Fruit fly (Drosophila melanogaster) whole organism, wandering third instar larva: Measurements from ENCODE around the gene Jon25Bii.

Source experiments
- Abd-B ChIP-seq: fragments of >200 bp; optimal IDR thresholded peaks from 2 replicates; lab custom pipeline; 2017; ENCODE audit warnings: missing biosample characterization, missing genetic modification characterization
- CG32264 ChIP-seq: fragments of 200-800 bp; sonication (Bioruptor generic); optimal IDR thresholded peaks from 2 replicates; lab custom pipeline; 2016; ENCODE audit warnings: missing biosample characterization, missing genetic modification characterization
- CG9705 ChIP-seq: fragments of 200-800 bp; sonication (Bioruptor generic); optimal IDR thresholded peaks from 2 replicates; lab custom pipeline; 2018; ENCODE audit warnings: missing biosample characterization, mild to moderate bottlenecking, missing genetic modification characterization
- CrebA ChIP-seq: fragments of 200-800 bp; sonication (Bioruptor generic); optimal IDR thresholded peaks from 2 replicates; lab custom pipeline; 2016; ENCODE audit warnings: missing biosample characterization, mild to moderate bottlenecking, missing genetic modification characterization, borderline replicate concordance
- Dfd ChIP-seq: fragments of >200 bp; optimal IDR thresholded peaks from 2 replicates; lab custom pipeline; 2017; ENCODE audit warnings: missing biosample characterization, missing genetic modification characterization
- Dif ChIP-seq: fragments of 200-275, 200-300 bp; sonication (Bioruptor generic); optimal IDR thresholded peaks from 2 replicates; lab custom pipeline; 2018; ENCODE audit warnings: missing biosample characterization, missing genetic modification characterization; ENCODE audit not compliant: partially characterized antibody
- GATAd ChIP-seq: sonication (Bioruptor generic); optimal IDR thresholded peaks from 2 replicates; lab custom pipeline; 2016; ENCODE audit warnings: missing biosample characterization, missing genetic modification characterization
- HLH106 ChIP-seq: fragments of 200-800 bp; optimal IDR thresholded peaks from 3 replicates; lab custom pipeline; 2019; ENCODE audit warnings: missing biosample characterization, mild to moderate bottlenecking, missing genetic modification characterization, moderate library complexity
- Hnf4 ChIP-seq: fragments of 200-800 bp; sonication (Bioruptor generic); optimal IDR thresholded peaks from 2 replicates; lab custom pipeline; 2016; ENCODE audit warnings: missing biosample characterization, mild to moderate bottlenecking, missing genetic modification characterization
- Hr78 ChIP-seq: fragments of >200 bp; optimal IDR thresholded peaks from 2 replicates; lab custom pipeline; 2017; ENCODE audit warnings: missing biosample characterization, missing genetic modification characterization
- Hr83 ChIP-seq: fragments of 200-300 bp; sonication (Bioruptor generic); optimal IDR thresholded peaks from 2 replicates; lab custom pipeline; 2016; ENCODE audit warnings: missing biosample characterization, mild to moderate bottlenecking, missing genetic modification characterization, moderate library complexity; ENCODE audit not compliant: poor library complexity, severe bottlenecking
- Jra ChIP-seq: sonication (Bioruptor generic); optimal IDR thresholded peaks from 2 replicates; lab custom pipeline; 2016; ENCODE audit warnings: missing biosample characterization, missing genetic modification characterization
- Mio ChIP-seq: sonication (Bioruptor generic); optimal IDR thresholded peaks from 2 replicates; lab custom pipeline; 2016; ENCODE audit warnings: missing biosample characterization, missing genetic modification characterization
- Myc ChIP-seq: fragments of >200 bp; optimal IDR thresholded peaks from 2 replicates; lab custom pipeline; 2017
- N ChIP-seq: fragments of >200 bp; optimal IDR thresholded peaks from 2 replicates; lab custom pipeline; 2018; ENCODE audit warnings: missing biosample characterization, missing external identifiers, missing genetic modification characterization
- OdsH ChIP-seq: fragments of 200-800 bp; sonication (Bioruptor generic); optimal IDR thresholded peaks from 2 replicates; lab custom pipeline; 2016; ENCODE audit warnings: missing biosample characterization, mild to moderate bottlenecking, missing genetic modification characterization
- Rel ChIP-seq, 2 experiments: fragments of 200-800 bp; sonication (Bioruptor generic) in 1 of 2; optimal IDR thresholded peaks; 2 replicates in 1 of 2; 3 replicates in 1 of 2; lab custom pipeline; 2016 to 2019; ENCODE audit warnings: mild to moderate bottlenecking in 2 of 2, missing biosample characterization in 2 of 2, missing genetic modification characterization in 2 of 2, moderate library complexity in 1 of 2
- Sp1 ChIP-seq: fragments of 200-800 bp; sonication (Bioruptor generic); optimal IDR thresholded peaks from 3 replicates; lab custom pipeline; 2019; ENCODE audit warnings: missing biosample characterization, mild to moderate bottlenecking, missing genetic modification characterization, moderate library complexity
- Vsx2 ChIP-seq: fragments of 200-300, 225-300 bp; sonication (Bioruptor generic); optimal IDR thresholded peaks from 2 replicates; lab custom pipeline; 2018; ENCODE audit warnings: missing biosample characterization, missing genetic modification characterization; ENCODE audit not compliant: partially characterized antibody
- br ChIP-seq: fragments of 200-800 bp; sonication (Bioruptor generic); optimal IDR thresholded peaks from 2 replicates; lab custom pipeline; 2016; ENCODE audit warnings: missing biosample characterization, missing genetic modification characterization
- dl ChIP-seq, 2 experiments: fragments of 175-275, 200-275 bp in 1 of 2; fragments of 200-275 bp in 1 of 2; sonication (Bioruptor generic); optimal IDR thresholded peaks; lab custom pipeline; 2018; ENCODE audit warnings: mild to moderate bottlenecking in 2 of 2, missing biosample characterization in 2 of 2, missing genetic modification characterization in 2 of 2, moderate library complexity in 2 of 2; ENCODE audit not compliant: partially characterized antibody in 2 of 2, insufficient read depth in 1 of 2
- dmrt93B ChIP-seq: fragments of 200-800 bp; sonication (Bioruptor generic); optimal IDR thresholded peaks from 2 replicates; lab custom pipeline; 2018; ENCODE audit warnings: missing biosample characterization, mild to moderate bottlenecking, missing genetic modification characterization
- dsf ChIP-seq: sonication (Bioruptor generic); optimal IDR thresholded peaks from 2 replicates; lab custom pipeline; 2016; ENCODE audit warnings: missing biosample characterization, missing genetic modification characterization, borderline replicate concordance
- ey ChIP-seq: fragments of 200-800 bp; sonication (Bioruptor generic); optimal IDR thresholded peaks from 2 replicates; lab custom pipeline; 2016; ENCODE audit warnings: missing biosample characterization, missing genetic modification characterization
- fru ChIP-seq: fragments of 200-800 bp; sonication (Bioruptor generic); optimal IDR thresholded peaks from 3 replicates; lab custom pipeline; 2016; ENCODE audit warnings: missing biosample characterization, mild to moderate bottlenecking, missing genetic modification characterization
- h ChIP-seq: fragments of 200-800 bp; sonication (Bioruptor generic); optimal IDR thresholded peaks from 3 replicates; lab custom pipeline; 2016; ENCODE audit warnings: missing biosample characterization, mild to moderate bottlenecking, missing genetic modification characterization
- jim ChIP-seq: fragments of 175-275, 200-325 bp; sonication (Bioruptor generic); optimal IDR thresholded peaks from 2 replicates; lab custom pipeline; 2016; ENCODE audit warnings: missing biosample characterization, mild to moderate bottlenecking, missing genetic modification characterization
- lola ChIP-seq: fragments of >200 bp; optimal IDR thresholded peaks from 2 replicates; lab custom pipeline; 2017; ENCODE audit warnings: missing biosample characterization, missing genetic modification characterization
- pan ChIP-seq: fragments of >200 bp; optimal IDR thresholded peaks from 2 replicates; lab custom pipeline; 2017
- psq ChIP-seq: fragments of 200-800 bp; sonication (Bioruptor generic); optimal IDR thresholded peaks from 3 replicates; lab custom pipeline; 2017; ENCODE audit warnings: missing biosample characterization, mild to moderate bottlenecking, missing genetic modification characterization, moderate library complexity
- rgr ChIP-seq: fragments of 200-800 bp; sonication (Bioruptor generic); optimal IDR thresholded peaks from 3 replicates; lab custom pipeline; 2016; ENCODE audit warnings: missing biosample characterization, mild to moderate bottlenecking, missing genetic modification characterization
- sage ChIP-seq: fragments of 200-800 bp; sonication (Bioruptor generic); optimal IDR thresholded peaks from 2 replicates; lab custom pipeline; 2016; ENCODE audit warnings: missing biosample characterization, mild to moderate bottlenecking, missing genetic modification characterization
- sv ChIP-seq: fragments of 200-800 bp; sonication (Bioruptor generic); optimal IDR thresholded peaks from 3 replicates; lab custom pipeline; 2016; ENCODE audit warnings: missing biosample characterization, missing genetic modification characterization
- tai ChIP-seq: sonication (Bioruptor generic); optimal IDR thresholded peaks from 2 replicates; lab custom pipeline; 2016; ENCODE audit warnings: missing biosample characterization, missing genetic modification characterization
- usp ChIP-seq: fragments of >200 bp; optimal IDR thresholded peaks from 2 replicates; lab custom pipeline; 2017; ENCODE audit warnings: missing biosample characterization, missing genetic modification characterization
- woc ChIP-seq: sonication (Bioruptor generic); optimal IDR thresholded peaks from 2 replicates; lab custom pipeline; 2016; ENCODE audit warnings: missing biosample characterization, mild to moderate bottlenecking, missing genetic modification characterization

The Jon25Bii gene

DNA sequence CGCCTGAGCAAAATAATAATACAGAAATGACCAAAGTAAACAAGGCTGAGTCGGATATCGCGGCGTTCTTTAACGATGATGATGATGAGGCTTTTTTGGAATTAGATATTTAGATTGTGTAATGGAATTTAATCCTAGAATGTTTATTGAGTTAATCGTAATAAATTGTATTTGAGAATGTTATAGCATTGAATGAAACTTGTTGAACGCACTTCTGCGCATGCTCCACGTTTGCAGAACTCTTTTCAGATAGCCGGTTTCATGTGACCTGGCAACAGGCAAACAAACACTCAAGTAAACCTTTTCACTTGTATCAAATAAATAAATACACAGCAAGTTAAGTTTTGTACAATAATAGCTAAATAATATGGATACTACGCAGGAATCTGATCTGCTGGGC lies 5.2 kb upstream of the Jon25Bii start, which contains the start of gene CG34124:
TSS of gene CG34124 (plus strand) at position 301 of the 400 bp plus-strand sequence.
- TF ChIP-seq pan (lab: Kevin White, UChicago) (no peak), Mio (GFP tag; lab: Kevin White, UChicago) (no peak), ey (GFP tag; lab: Kevin White, UChicago) (no peak), sage (GFP tag; lab: Kevin White, UChicago) (no peak), Jra (no peak), fru (GFP tag; lab: Kevin White, UChicago) (no peak), Myc (lab: Kevin White, UChicago) (no peak), Rel (GFP tag; optimal IDR thresholded peaks at IDR 0.05; lab: Kevin White, UChicago) (no peak), Rel (tag; optimal IDR thresholded peaks at IDR 0.05; lab: Kevin White, UChicago) (no peak), Vsx2 (GFP tag; lab: Kevin White, UChicago) (no peak), jim (GFP tag; lab: Kevin White, UChicago) (no peak), h (no peak), CG32264 (GFP tag; lab: Kevin White, UChicago) (no peak), GATAd (no peak), Sp1 (GFP tag; lab: Kevin White, UChicago) (no peak), sv (GFP tag; lab: Kevin White, UChicago) (no peak), Hnf4 (GFP tag; lab: Kevin White, UChicago) (no peak), HLH106 (tag; lab: Kevin White, UChicago) (no peak), tai (no peak), psq (no peak)

DNA sequence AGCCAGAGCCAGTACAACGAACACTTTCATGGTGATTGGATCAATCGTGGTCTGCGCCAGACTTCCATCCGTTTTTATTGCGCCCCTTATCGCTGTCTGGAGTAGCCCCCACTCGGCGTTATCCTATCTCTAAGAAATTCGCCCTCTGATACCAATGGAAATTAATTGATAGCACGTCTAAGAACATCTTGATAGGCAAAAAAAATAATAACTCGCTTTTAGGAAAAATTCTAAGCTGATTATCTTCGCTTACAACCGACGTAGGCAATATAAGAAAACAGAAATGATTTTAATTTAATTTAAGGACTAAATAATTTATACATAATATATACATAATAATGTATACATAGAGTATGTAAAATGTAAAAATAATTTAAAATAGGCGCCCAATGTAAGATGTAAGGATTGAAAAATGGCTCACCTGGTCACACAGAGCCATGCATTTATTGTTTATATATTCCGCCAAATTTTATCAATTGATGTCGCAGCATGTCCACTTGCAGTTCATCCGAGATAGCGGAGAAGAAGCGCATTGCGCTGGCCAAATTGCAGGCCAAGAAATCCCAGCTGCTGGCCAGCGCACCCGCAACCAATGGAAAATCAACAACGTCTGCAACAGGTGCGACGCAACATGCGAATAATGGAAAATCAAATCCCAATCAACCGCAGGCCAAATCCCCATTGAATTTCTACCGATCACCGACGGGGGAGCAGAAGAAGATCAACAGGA lies 2.3 kb upstream of the Jon25Bii start, which contains the start of the genes Jon25Bi and Marcal1:
TSS of gene Jon25Bi (minus strand) at position 51 of the 730 bp plus-strand sequence.
TSS of gene Marcal1 (plus strand) at position 416 of the 730 bp plus-strand sequence.
- no peak for TF ChIP-seq Vsx2 (GFP tag; lab: Kevin White, UChicago)
- TF ChIP-seq, all 38 proteins: peak for 0

DNA sequence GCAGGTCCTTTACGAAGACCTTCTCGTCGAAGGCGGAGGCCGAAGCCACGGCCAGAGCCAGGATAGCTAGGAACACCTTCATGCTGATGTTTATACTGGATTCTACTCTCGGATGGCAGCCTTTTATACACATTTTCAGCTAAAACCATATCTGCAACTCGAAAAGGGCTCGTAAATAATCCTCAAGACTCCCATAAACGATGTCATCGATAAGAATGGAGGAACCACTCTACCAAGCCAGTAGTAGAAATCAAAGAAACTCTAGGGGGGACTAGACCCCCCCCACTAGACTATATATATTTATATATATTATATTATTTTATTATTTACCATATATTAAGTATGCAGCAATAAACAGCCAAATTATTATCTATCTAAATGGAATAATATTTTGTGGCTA lies 2.3 kb downstream of the Jon25Bii start, which contains the start of gene Jon25Biii:
TSS of gene Jon25Biii (minus strand) at position 101 of the 400 bp plus-strand sequence.
- no peak for TF ChIP-seq dsf
- no peak for TF ChIP-seq dmrt93B (GFP tag; lab: Kevin White, UChicago)

DNA sequence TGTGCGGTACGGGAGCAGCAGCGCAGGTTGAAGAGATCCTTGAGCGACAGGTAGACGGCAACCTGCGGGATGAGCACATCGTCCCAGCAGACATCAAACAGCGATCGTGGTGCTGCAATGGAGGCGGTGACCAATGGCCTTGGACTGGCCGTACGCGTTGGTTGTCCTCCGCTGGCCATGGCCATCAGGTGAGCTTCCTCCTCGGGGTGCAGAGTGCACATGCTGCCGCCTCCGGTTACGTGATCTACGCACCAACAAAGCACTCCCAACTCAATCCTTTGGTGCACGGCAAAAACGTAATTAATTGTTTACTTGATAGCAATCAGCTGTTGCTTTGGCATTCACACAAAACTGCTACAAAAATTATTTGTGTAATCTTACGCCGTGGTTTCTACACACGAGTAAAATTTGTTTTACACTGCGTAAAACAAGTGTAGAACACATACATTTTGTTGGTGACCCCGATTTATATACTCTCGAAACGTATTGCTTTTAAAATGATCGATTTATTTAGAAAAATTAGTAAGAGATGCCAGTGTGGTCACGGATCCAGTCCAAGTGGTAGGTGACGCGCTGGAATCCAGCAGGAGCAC lies 3.4 kb downstream of the Jon25Bii start, which contains the start of gene jet:
TSS of gene jet (minus strand) at position 332 of the 593 bp plus-strand sequence.
- TF ChIP-seq sv (GFP tag; lab: Kevin White, UChicago) (no peak), Myc (lab: Kevin White, UChicago) (peak; percentile 10)

DNA sequence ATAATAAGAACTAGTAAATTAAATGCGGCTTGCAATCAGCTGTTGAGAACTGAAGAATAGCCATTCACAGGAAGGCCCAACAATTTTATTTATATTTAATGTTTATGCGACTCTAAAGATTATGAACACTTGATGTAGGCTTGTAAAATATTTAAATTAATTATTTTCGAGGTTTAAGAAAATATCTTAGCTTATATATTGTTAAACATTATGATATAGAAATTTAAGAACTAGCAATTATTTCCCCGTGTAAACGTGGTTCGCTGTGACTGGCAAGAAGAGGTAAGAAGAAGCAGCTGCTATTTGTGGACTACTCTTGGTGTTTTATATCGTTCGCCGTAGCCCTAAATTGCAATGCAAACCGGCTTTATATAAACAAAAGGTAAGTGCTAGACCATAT lies 7.6 kb downstream of the Jon25Bii start, which contains the start of the genes mRpL24 and betaggt-I:
TSS of gene mRpL24 (minus strand) at position 62 of the 400 bp plus-strand sequence.
TSS of gene betaggt-I (plus strand) at position 280 of the 400 bp plus-strand sequence.
- TF ChIP-seq sage (GFP tag; lab: Kevin White, UChicago) (peak; percentile 90), Jra (peak; percentile 90), dsf (peak; percentile 91), jim (GFP tag; lab: Kevin White, UChicago) (no peak), CG9705 (peak; percentile 97), dl (GFP tag; optimal IDR thresholded peaks at IDR 0.05; lab: Kevin White, UChicago; ENCODE audit: insufficient read depth in 1 of 2, partially characterized antibody in 2 of 2) (no peak), GATAd (peak; percentile 85), Myc (lab: Kevin White, UChicago) (peak; percentile 39), lola (GFP tag; lab: Kevin White, UChicago) (no peak), Dif (no peak), br (GFP tag; lab: Kevin White, UChicago) (peak; percentile 94), ey (GFP tag; lab: Kevin White, UChicago) (peak; percentile 92), OdsH (GFP tag; lab: Kevin White, UChicago) (peak; percentile 97), Dfd (GFP tag; lab: Kevin White, UChicago) (no peak), Hnf4 (GFP tag; lab: Kevin White, UChicago) (peak; percentile 93), dmrt93B (GFP tag; lab: Kevin White, UChicago) (peak; percentile 95), sv (GFP tag; lab: Kevin White, UChicago) (peak; percentile 95), rgr (peak; percentile 98), pan (lab: Kevin White, UChicago) (no peak), Rel (GFP tag; optimal IDR thresholded peaks at IDR 0.05; lab: Kevin White, UChicago) (peak; percentile 46), Rel (tag; optimal IDR thresholded peaks at IDR 0.05; lab: Kevin White, UChicago) (peak; percentile 88), fru (GFP tag; lab: Kevin White, UChicago) (peak; percentile 95), Hr83 (GFP tag; lab: Kevin White, UChicago) (peak; percentile 44), psq (peak; percentile 94), usp (GFP tag; lab: Kevin White, UChicago) (no peak), CG32264 (GFP tag; lab: Kevin White, UChicago) (peak; percentile 70), woc (GFP tag; lab: Kevin White, UChicago) (peak; percentile 89), Abd-B (no peak), tai (no peak), CrebA (GFP tag; lab: Kevin White, UChicago) (no peak), HLH106 (tag; lab: Kevin White, UChicago) (peak; percentile 99), Hr78 (no peak), N (no peak)
